Worm (Caenorhabditis elegans): ENCODE measurements around the gene EEED8.4.

- no peak for TF ChIP-seq tbx-11 (GFP tag; IDR thresholded peaks at IDR 0.05)
- TF ChIP-seq ama-1 (optimal IDR thresholded peaks at IDR 0.05), result no peak
These were observed 42.2 kb downstream of the EEED8.4 start for ce11 chrII:5451278-5451677.
